Worm (Caenorhabditis elegans): Measurements from ENCODE around the gene pitr-6.
"Not testable (repeated sequence)": the region's sequence is repeated elsewhere in the genome, so short reads cannot be mapped to it uniquely, and the experiment has no call there.

The pitr-6 gene

ce11 chrII:12438441-12438840, 6.7 kb upstream of the pitr-6 start, which contains the start of gene Y57A10C.9:
Y57A10C.9 (minus strand) TSS chrII:12438541.
- no peak for TF ChIP-seq tbx-2 (tag; optimal IDR thresholded peaks at IDR 0.05)

- TF ChIP-seq skn-1, elt-3, pha-4 (tag; optimal IDR thresholded peaks at IDR 0.05): not testable (repeated sequence)
Measured at ce11 chrII:12441164-12441563, 4.0 kb upstream of the pitr-6 start, which contains the start of gene Y57A10C.10. Y57A10C.10 (minus strand) TSS chrII:12441264.

ce11 chrII:12448241-12448640, 3.1 kb downstream of the pitr-6 start, which contains the start of gene srh-27:
srh-27 (plus strand) TSS chrII:12448541.
- TF ChIP-seq ama-1 (optimal IDR thresholded peaks at IDR 0.05), result no peak
- TF ChIP-seq ztf-11 (tag; optimal IDR thresholded peaks at IDR 0.05), result no peak
- no peak for TF ChIP-seq nhr-12 (tag; optimal IDR thresholded peaks at IDR 0.05)
- no peak for TF ChIP-seq lin-15B (tag; optimal IDR thresholded peaks at IDR 0.05)
- TF ChIP-seq mml-1 (tag; optimal IDR thresholded peaks at IDR 0.05), result no peak
- no peak for TF ChIP-seq pqm-1 (tag; optimal IDR thresholded peaks at IDR 0.05)
- no peak for TF ChIP-seq lsy-12 (tag; optimal IDR thresholded peaks at IDR 0.05)
- TF ChIP-seq ZK546.5 (tag; optimal IDR thresholded peaks at IDR 0.05), result no peak
- TF ChIP-seq nhr-43 (tag; optimal IDR thresholded peaks at IDR 0.05; ENCODE audit: poor library complexity, severe bottlenecking), result no peak
- no peak for TF ChIP-seq nhr-76 (tag; optimal IDR thresholded peaks at IDR 0.05)
- no peak for TF ChIP-seq R02D3.7 (tag; optimal IDR thresholded peaks at IDR 0.05)
- no peak for TF ChIP-seq sea-2 (GFP tag; optimal IDR thresholded peaks at IDR 0.05)
- TF ChIP-seq nhr-23 (tag; optimal IDR thresholded peaks at IDR 0.05), result no peak
- TF ChIP-seq nhr-77 (tag; optimal IDR thresholded peaks at IDR 0.05), result no peak

ce11 chrII:12449849-12450248, 4.7 kb downstream of the pitr-6 start, which contains the start of gene sre-34:
sre-34 (plus strand) TSS chrII:12450149.
- no peak for TF ChIP-seq daf-12 (tag; optimal IDR thresholded peaks at IDR 0.05)
- no peak for TF ChIP-seq mml-1 (tag; optimal IDR thresholded peaks at IDR 0.05)
- TF ChIP-seq nhr-12 (tag; optimal IDR thresholded peaks at IDR 0.05), result no peak
- no peak for TF ChIP-seq egl-5 (tag; optimal IDR thresholded peaks at IDR 0.05)
- no peak for TF ChIP-seq nhr-43 (tag; optimal IDR thresholded peaks at IDR 0.05; ENCODE audit: poor library complexity, severe bottlenecking)
- TF ChIP-seq ztf-11 (tag; optimal IDR thresholded peaks at IDR 0.05), result no peak
- no peak for TF ChIP-seq snpc-4 (tag; optimal IDR thresholded peaks at IDR 0.05)
- TF ChIP-seq nhr-11 (tag; optimal IDR thresholded peaks at IDR 0.05), result no peak
- TF ChIP-seq nhr-77 (tag; optimal IDR thresholded peaks at IDR 0.05), result no peak
- TF ChIP-seq ceh-16 (tag; optimal IDR thresholded peaks at IDR 0.05), result no peak
- TF ChIP-seq fos-1 (tag; optimal IDR thresholded peaks at IDR 0.05), result no peak
- no peak for TF ChIP-seq nfya-1 (tag; optimal IDR thresholded peaks at IDR 0.05; ENCODE audit: insufficient read depth)
- no peak for TF ChIP-seq tbx-2 (tag; optimal IDR thresholded peaks at IDR 0.05)
- no peak for TF ChIP-seq unc-39 (tag; optimal IDR thresholded peaks at IDR 0.05)
- TF ChIP-seq ceh-28 (tag; optimal IDR thresholded peaks at IDR 0.05), result no peak

- TF ChIP-seq nhr-25 (tag; optimal IDR thresholded peaks at IDR 0.05) (no peak), pha-4 (tag; optimal IDR thresholded peaks at IDR 0.05) (no peak), lin-15B (tag; optimal IDR thresholded peaks at IDR 0.05) (no peak), ceh-9 (tag; optimal IDR thresholded peaks at IDR 0.05) (no peak), jun-1 (tag; optimal IDR thresholded peaks at IDR 0.05) (no peak), daf-12 (tag; optimal IDR thresholded peaks at IDR 0.05) (no peak), hmg-11 (tag; optimal IDR thresholded peaks at IDR 0.05) (no peak), ZK546.5 (tag; optimal IDR thresholded peaks at IDR 0.05) (no peak), ama-1 (optimal IDR thresholded peaks at IDR 0.05) (no peak), unc-62 (GFP tag; optimal IDR thresholded peaks at IDR 0.05) (no peak)
Measured at ce11 chrII:12452754-12453352, 7.7 kb downstream of the pitr-6 start, which contains the start of the genes sre-35 and sre-33. sre-35 (minus strand) TSS chrII:12452854. sre-33 (plus strand) TSS chrII:12453302.

ce11 chrII:12456633-12457032, 11.5 kb downstream of the pitr-6 start, which contains the start of gene sre-32:
sre-32 (minus strand) TSS chrII:12456733.
- TF ChIP-seq pqm-1 (tag; optimal IDR thresholded peaks at IDR 0.05), result no peak
- TF ChIP-seq elt-2 (tag; optimal IDR thresholded peaks at IDR 0.05), result no peak
- no peak for TF ChIP-seq zag-1 (tag; optimal IDR thresholded peaks at IDR 0.05)
- TF ChIP-seq egl-27 (tag; optimal IDR thresholded peaks at IDR 0.05), result no peak
- no peak for TF ChIP-seq lin-39 (tag; optimal IDR thresholded peaks at IDR 0.05)
